Fruit fly (Drosophila melanogaster): ENCODE data around the gene Polr2M.

DNA sequence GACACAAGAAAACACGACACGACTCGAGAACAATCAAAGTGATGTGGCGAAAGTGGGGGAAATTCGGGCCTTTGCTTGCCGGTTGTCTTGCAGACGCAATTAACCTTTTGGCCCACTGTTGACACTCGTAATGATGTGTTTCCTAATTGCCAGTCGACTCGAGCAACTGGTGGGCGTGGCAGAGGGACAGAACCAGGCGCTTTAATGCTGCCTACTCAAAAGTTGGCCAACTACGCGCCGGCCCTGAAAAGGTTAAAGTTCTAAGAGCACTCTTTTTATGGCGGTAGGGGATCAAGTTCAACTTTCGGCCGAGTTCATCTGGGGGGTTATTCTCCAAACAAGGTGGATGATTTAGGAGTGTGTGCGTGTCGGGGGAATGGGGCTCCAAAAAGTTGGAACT is 7.9 kb upstream of the Polr2M start:
- TF ChIP-seq usp (GFP tag; optimal IDR thresholded peaks at IDR 0.05) (no peak), Dll (optimal IDR thresholded peaks at IDR 0.05) (no peak), CG8478 (optimal IDR thresholded peaks at IDR 0.05) (no peak), psq (optimal IDR thresholded peaks at IDR 0.05) (no peak), pan (optimal IDR thresholded peaks at IDR 0.05) (no peak), EcR (GFP tag; optimal IDR thresholded peaks at IDR 0.05) (no peak)
